Fruit fly (Drosophila melanogaster) whole organism, embryonic: ENCODE data around the gene Tango2.

Experiments
- Bgb ChIP-seq: fragments of 200-800 bp; sonication (Bioruptor generic); IDR thresholded peaks from 2 replicates; pipeline ENCODE4 v1.3.6; 2022; ENCODE audit warnings: missing biosample characterization, missing genetic modification characterization; ENCODE audit not compliant: partially characterized antibody
- CG10147 ChIP-seq: fragments of 200-800 bp; sonication (Bioruptor generic); optimal IDR thresholded peaks from 2 replicates; lab custom pipeline; 2019; ENCODE audit warnings: missing biosample characterization, mild to moderate bottlenecking, missing genetic modification characterization, moderate library complexity
- CG1024 ChIP-seq: fragments of 200-800 bp; sonication (Bioruptor generic); IDR thresholded peaks from 2 replicates; pipeline ENCODE4 v1.3.6; 2022; ENCODE audit warnings: missing biosample characterization, missing genetic modification characterization
- CG10274 ChIP-seq: fragments of 200-800 bp; sonication (Bioruptor generic); optimal IDR thresholded peaks from 3 replicates; lab custom pipeline; 2017; ENCODE audit warnings: missing biosample characterization, mild to moderate bottlenecking, missing genetic modification characterization
- CG10565 ChIP-seq: fragments of 200-800 bp; sonication (Bioruptor generic); optimal IDR thresholded peaks from 3 replicates; lab custom pipeline; 2016; ENCODE audit warnings: missing biosample characterization, mild to moderate bottlenecking, missing genetic modification characterization
- CG11247 ChIP-seq: fragments of 200-800 bp; sonication (Bioruptor generic); IDR thresholded peaks from 2 replicates; pipeline ENCODE4 v1.3.6; 2022; ENCODE audit warnings: missing biosample characterization, missing genetic modification characterization
- CG12071 ChIP-seq: fragments of 200-800 bp; sonication (Bioruptor generic); optimal IDR thresholded peaks from 3 replicates; lab custom pipeline; 2018; ENCODE audit warnings: missing biosample characterization, mild to moderate bottlenecking, missing genetic modification characterization
- CG12155 ChIP-seq: fragments of 200-800 bp; sonication (Bioruptor generic); optimal IDR thresholded peaks from 3 replicates; lab custom pipeline; 2016; ENCODE audit warnings: missing biosample characterization, missing genetic modification characterization
- CG12219 ChIP-seq: fragments of 200-800 bp; sonication (Bioruptor generic); optimal IDR thresholded peaks from 3 replicates; lab custom pipeline; 2018; ENCODE audit warnings: missing biosample characterization, mild to moderate bottlenecking, missing genetic modification characterization
- CG13296 ChIP-seq: fragments of 200-800 bp; sonication (Bioruptor generic); optimal IDR thresholded peaks from 3 replicates; lab custom pipeline; 2018; ENCODE audit warnings: missing biosample characterization, mild to moderate bottlenecking, missing genetic modification characterization
- CG14667 ChIP-seq: fragments of 200-800 bp; sonication (Bioruptor generic); IDR thresholded peaks from 2 replicates; pipeline ENCODE4 v1.3.6; 2022; ENCODE audit warnings: missing biosample characterization, missing genetic modification characterization
- CG14710 ChIP-seq: fragments of 200-800 bp; sonication (Bioruptor generic); optimal IDR thresholded peaks from 3 replicates; lab custom pipeline; 2019; ENCODE audit warnings: missing biosample characterization, mild to moderate bottlenecking, missing genetic modification characterization, moderate library complexity
- CG18599 ChIP-seq: fragments of 200-800 bp; sonication (Bioruptor generic); optimal IDR thresholded peaks from 3 replicates; lab custom pipeline; 2017; ENCODE audit warnings: missing biosample characterization, missing genetic modification characterization, mild to moderate bottlenecking, moderate library complexity, missing genetic modification reagents
- CG30431 ChIP-seq: fragments of 200-800 bp; sonication (Bioruptor generic); optimal IDR thresholded peaks from 2 replicates; lab custom pipeline; 2017; ENCODE audit warnings: missing biosample characterization, missing genetic modification characterization
- CG32532 ChIP-seq: fragments of 200-800 bp; sonication (Bioruptor generic); IDR thresholded peaks from 2 replicates; pipeline ENCODE4 v1.3.6; 2022; ENCODE audit warnings: missing biosample characterization, missing genetic modification characterization
- CG32767 ChIP-seq: fragments of 200-800 bp; sonication (Bioruptor generic); IDR thresholded peaks from 2 replicates; pipeline ENCODE4 v1.3.6; 2022; ENCODE audit warnings: missing biosample characterization, missing genetic modification characterization
- CG33213 ChIP-seq: fragments of 200-800 bp; sonication (Bioruptor generic); optimal IDR thresholded peaks from 3 replicates; lab custom pipeline; 2016; ENCODE audit warnings: missing biosample characterization, missing genetic modification characterization
- CG4282 ChIP-seq: fragments of 200-800 bp; sonication (Bioruptor generic); optimal IDR thresholded peaks from 2 replicates; lab custom pipeline; 2016; ENCODE audit warnings: missing biosample characterization, missing genetic modification characterization
- CG4360 ChIP-seq: fragments of 200-800 bp; sonication (Bioruptor generic); IDR thresholded peaks from 2 replicates; pipeline ENCODE4 v1.3.6; 2022; ENCODE audit warnings: missing biosample characterization, missing genetic modification characterization
- CG5180 ChIP-seq: fragments of 200-800 bp; sonication (Bioruptor generic); optimal IDR thresholded peaks from 3 replicates; lab custom pipeline; 2017; ENCODE audit warnings: missing biosample characterization, missing genetic modification characterization, mild to moderate bottlenecking, moderate library complexity, missing genetic modification reagents
- CG6175 ChIP-seq: fragments of 200-800 bp; sonication (Bioruptor generic); IDR thresholded peaks from 3 replicates; pipeline ENCODE4 v1.3.6; 2022; ENCODE audit warnings: missing biosample characterization, missing genetic modification characterization
- CG7556 ChIP-seq: fragments of 200-800 bp; sonication (Bioruptor generic); optimal IDR thresholded peaks from 2 replicates; lab custom pipeline; 2017; ENCODE audit warnings: missing biosample characterization, mild to moderate bottlenecking, missing genetic modification characterization
- Chrac-16 ChIP-seq: fragments of 200-800 bp; sonication (Bioruptor generic); optimal IDR thresholded peaks from 3 replicates; lab custom pipeline; 2016; ENCODE audit warnings: missing biosample characterization, missing genetic modification characterization
- CkIIα-i1 ChIP-seq: fragments of 200-800 bp; sonication (Bioruptor generic); IDR thresholded peaks from 2 replicates; pipeline ENCODE4 v1.3.6; 2022; ENCODE audit warnings: missing biosample characterization, missing genetic modification characterization
- Dfd ChIP-seq, 2 experiments: fragments of >200 bp; optimal IDR thresholded peaks; 2 replicates each; lab custom pipeline; 2017; ENCODE audit warnings: missing biosample characterization in 2 of 2, missing genetic modification characterization in 2 of 2
- Elba2 ChIP-seq: fragments of 200-800 bp; sonication (Bioruptor generic); optimal IDR thresholded peaks from 3 replicates; lab custom pipeline; 2016; ENCODE audit warnings: missing biosample characterization, missing genetic modification characterization
- Fer2 ChIP-seq: fragments of 200-800 bp; sonication (Bioruptor generic); optimal IDR thresholded peaks from 2 replicates; lab custom pipeline; 2018; ENCODE audit warnings: missing biosample characterization, mild to moderate bottlenecking, missing genetic modification characterization, moderate library complexity
- HHEX ChIP-seq: fragments of 200-800 bp; sonication (Bioruptor generic); optimal IDR thresholded peaks from 3 replicates; lab custom pipeline; 2017; ENCODE audit warnings: missing biosample characterization, mild to moderate bottlenecking, missing genetic modification characterization, missing genetic modification reagents
- Lhr ChIP-seq: fragments of 200-800 bp; sonication (Bioruptor generic); optimal IDR thresholded peaks from 3 replicates; lab custom pipeline; 2017; ENCODE audit warnings: mild to moderate bottlenecking, missing biosample characterization, missing genetic modification reagents, missing genetic modification characterization
- ab ChIP-seq: fragments of 200-800 bp; sonication (Bioruptor generic); optimal IDR thresholded peaks from 2 replicates; lab custom pipeline; 2016; ENCODE audit warnings: missing biosample characterization, missing genetic modification characterization
- btn ChIP-seq: fragments of 200-800 bp; sonication (Bioruptor generic); optimal IDR thresholded peaks from 2 replicates; lab custom pipeline; 2016; ENCODE audit warnings: missing biosample characterization, missing genetic modification characterization
- cas ChIP-seq: fragments of 200-800 bp; sonication (Bioruptor generic); IDR thresholded peaks from 2 replicates; pipeline ENCODE4 v1.3.6; 2022; ENCODE audit warnings: missing biosample characterization, missing genetic modification characterization
- ftz-f1 ChIP-seq: fragments of 200-800 bp; sonication (Bioruptor generic); optimal IDR thresholded peaks from 2 replicates; lab custom pipeline; 2016; ENCODE audit warnings: missing biosample characterization, missing genetic modification characterization
- gce ChIP-seq: fragments of 200-800 bp; sonication (Bioruptor generic); IDR thresholded peaks from 3 replicates; pipeline ENCODE4 v1.3.6; 2022; ENCODE audit warnings: missing biosample characterization, missing genetic modification characterization
- gcm ChIP-seq: fragments of 200-800 bp; sonication (Bioruptor generic); optimal IDR thresholded peaks from 2 replicates; lab custom pipeline; 2019; ENCODE audit warnings: missing biosample characterization, mild to moderate bottlenecking, missing genetic modification characterization, moderate library complexity
- grn ChIP-seq: fragments of 200-800 bp; sonication (Bioruptor generic); optimal IDR thresholded peaks from 3 replicates; lab custom pipeline; 2017; ENCODE audit warnings: missing biosample characterization, missing genetic modification characterization
- gro ChIP-seq: fragments of 200-800 bp; sonication (Bioruptor generic); optimal IDR thresholded peaks from 2 replicates; lab custom pipeline; 2016; ENCODE audit warnings: missing biosample characterization, missing genetic modification characterization
- hb ChIP-seq: fragments of 200-800 bp; sonication (Bioruptor generic); IDR thresholded peaks from 3 replicates; pipeline ENCODE4 v1.3.6; 2022; ENCODE audit warnings: missing biosample characterization, missing genetic modification characterization; ENCODE audit not compliant: partially characterized antibody
- kah ChIP-seq: fragments of 200-800 bp; sonication (Bioruptor generic); optimal IDR thresholded peaks from 2 replicates; lab custom pipeline; 2018; ENCODE audit warnings: missing biosample characterization, mild to moderate bottlenecking, missing genetic modification characterization
- lbe ChIP-seq: fragments of 200-800 bp; sonication (Bioruptor generic); optimal IDR thresholded peaks from 2 replicates; lab custom pipeline; 2016; ENCODE audit warnings: missing biosample characterization, mild to moderate bottlenecking, missing genetic modification characterization
- lov ChIP-seq, 2 experiments: fragments of 200-800 bp in 1 of 2; fragments of >200 bp in 1 of 2; sonication (Bioruptor generic) in 1 of 2; IDR thresholded peaks in 1 of 2; optimal IDR thresholded peaks in 1 of 2; 2 replicates in 1 of 2; 3 replicates in 1 of 2; pipeline versions ENCODE4 v1.3.6 to Lab custom; 2017 to 2022; ENCODE audit warnings: missing biosample characterization in 1 of 2, missing genetic modification characterization in 1 of 2
- mam ChIP-seq: fragments of 200-800 bp; sonication (Bioruptor generic); optimal IDR thresholded peaks from 3 replicates; lab custom pipeline; 2016; ENCODE audit warnings: missing biosample characterization, missing genetic modification characterization
- onecut ChIP-seq: fragments of 200-800 bp; sonication (Bioruptor generic); IDR thresholded peaks from 2 replicates; pipeline ENCODE4 v1.3.6; 2022; ENCODE audit warnings: missing biosample characterization, missing genetic modification characterization
- rib ChIP-seq: fragments of 200-800 bp; sonication (Bioruptor generic); IDR thresholded peaks from 2 replicates; pipeline ENCODE4 v1.3.6; 2022; ENCODE audit warnings: missing biosample characterization, missing genetic modification characterization
- sr ChIP-seq: fragments of 200-800 bp; sonication (Bioruptor generic); IDR thresholded peaks from 3 replicates; pipeline ENCODE4 v1.3.6; 2022; ENCODE audit warnings: missing biosample characterization, missing genetic modification characterization
- stc ChIP-seq: fragments of 200-800 bp; sonication (Bioruptor generic); IDR thresholded peaks from 2 replicates; pipeline ENCODE4 v1.3.6; 2022; ENCODE audit warnings: missing biosample characterization, missing genetic modification characterization
- tio ChIP-seq: fragments of 200-800 bp; sonication (Bioruptor generic); optimal IDR thresholded peaks from 2 replicates; lab custom pipeline; 2017; ENCODE audit warnings: missing biosample characterization, missing genetic modification characterization, inconsistent platforms
- toy ChIP-seq: fragments of 200-800 bp; sonication (Bioruptor generic); IDR thresholded peaks from 2 replicates; pipeline ENCODE4 v1.3.6; 2022; ENCODE audit warnings: missing biosample characterization, missing genetic modification characterization
- usp ChIP-seq: fragments of >200 bp; optimal IDR thresholded peaks from 2 replicates; lab custom pipeline; 2017; ENCODE audit warnings: missing biosample characterization, missing genetic modification characterization
- wdn ChIP-seq: fragments of 200-800 bp; sonication (Bioruptor generic); IDR thresholded peaks from 2 replicates; pipeline ENCODE4 v1.3.6; 2022; ENCODE audit warnings: missing biosample characterization, missing genetic modification characterization
- zen2 ChIP-seq: fragments of 200-800 bp; sonication (Bioruptor generic); IDR thresholded peaks from 3 replicates; pipeline ENCODE4 v1.3.6; 2022; ENCODE audit warnings: missing biosample characterization, missing genetic modification characterization; ENCODE audit not compliant: partially characterized antibody

The Tango2 gene

DNA sequence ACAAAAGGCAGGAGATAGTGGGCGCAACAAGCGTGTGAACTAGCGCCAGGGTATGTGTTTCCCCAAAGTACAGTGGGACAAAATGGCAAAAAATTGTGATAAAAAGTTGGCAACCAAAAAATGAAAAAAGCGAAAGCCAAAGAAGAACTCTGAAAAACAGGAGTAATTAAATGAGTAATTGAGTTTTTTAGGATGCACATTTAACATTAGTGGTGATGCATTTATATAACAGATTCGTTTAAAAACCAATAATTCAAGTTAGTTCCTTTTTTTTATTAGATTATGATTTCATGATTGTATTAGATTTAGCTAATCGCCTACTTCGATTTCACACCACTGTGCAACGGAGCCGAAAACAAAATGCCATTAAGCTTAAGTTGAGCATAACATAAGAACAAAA is 44.4 kb upstream of the Tango2 start (continued):
- TF ChIP-seq onecut (GFP tag; lab: Robert Waterston, UW), result peak; percentile 20; the same call in 1 of the 2 replicates
- peak; percentile 43 for TF ChIP-seq CG10147 (GFP tag; lab: Kevin White, UChicago)
- no peak for TF ChIP-seq lbe (GFP tag; lab: Kevin White, UChicago)
- no peak for TF ChIP-seq wdn (GFP tag; lab: Robert Waterston, UW)
- TF ChIP-seq toy, result no peak
- TF ChIP-seq Bgb, result no peak
- TF ChIP-seq grn (GFP tag; lab: Kevin White, UChicago), result no peak
- peak; percentile 53 for TF ChIP-seq CG18599 (GFP tag; lab: Kevin White, UChicago)
- no peak for TF ChIP-seq CG4282 (GFP tag; lab: Kevin White, UChicago)
- TF ChIP-seq stc, result 0 out of 2 replicates have a peak, but pooled peaks have one; percentile 31
- no peak for TF ChIP-seq usp (GFP tag; lab: Kevin White, UChicago)
- no peak for TF ChIP-seq CG33213
- TF ChIP-seq CG12071 (GFP tag; lab: Kevin White, UChicago), result no peak
- TF ChIP-seq CG14710 (tag; lab: Kevin White, UChicago), result peak; percentile 58
- no peak for TF ChIP-seq kah (GFP tag; lab: Kevin White, UChicago)
- no peak for TF ChIP-seq gce (GFP tag; lab: Robert Waterston, UW)
- TF ChIP-seq CG6175, result no peak
- TF ChIP-seq CG32532 (GFP tag; lab: Robert Waterston, UW), result peak; percentile 26; the same call in 1 of the 2 replicates
- no peak for TF ChIP-seq hb (GFP tag; lab: Robert Waterston, UW)
- peak; percentile 60 for TF ChIP-seq tio (GFP tag; lab: Kevin White, UChicago)
- TF ChIP-seq rib (GFP tag; lab: Robert Waterston, UW), result no peak
- TF ChIP-seq cas (GFP tag; lab: Robert Waterston, UW), result no peak
- no peak for TF ChIP-seq gro (GFP tag; lab: Kevin White, UChicago)
- TF ChIP-seq HHEX, result peak; percentile 71
- peak; percentile 4 for TF ChIP-seq CG12155 (GFP tag; lab: Kevin White, UChicago)
- TF ChIP-seq Fer2 (tag; lab: Kevin White, UChicago), result no peak
- peak; percentile 57 for TF ChIP-seq mam
- TF ChIP-seq CG10274 (GFP tag; lab: Kevin White, UChicago), result no peak
- no peak for TF ChIP-seq CG4360 (GFP tag; lab: Robert Waterston, UW)
- no peak for TF ChIP-seq CG11247
- TF ChIP-seq CG1024, result no peak
- TF ChIP-seq CG5180, result no peak
- no peak for TF ChIP-seq sr (GFP tag; lab: Robert Waterston, UW)
- peak; percentile 33 for TF ChIP-seq Chrac-16
- TF ChIP-seq CG14667 (GFP tag; lab: Robert Waterston, UW), result peak; percentile 36; the same call in 1 of the 2 replicates
- TF ChIP-seq Lhr (GFP tag; lab: Kevin White, UChicago), result no peak
- peak; percentile 73 for TF ChIP-seq CG7556 (GFP tag; lab: Kevin White, UChicago)
- no peak for TF ChIP-seq CkIIα-i1 (GFP tag; lab: Robert Waterston, UW)
- no peak for TF ChIP-seq ab
- TF ChIP-seq Dfd (GFP tag; optimal IDR thresholded peaks at IDR 0.05; lab: Kevin White, UChicago), result peak in 1 of 2 experiments; percentile 17
- TF ChIP-seq btn (GFP tag; lab: Kevin White, UChicago), result no peak
- no peak for TF ChIP-seq CG10565 (GFP tag; lab: Kevin White, UChicago)
- TF ChIP-seq CG12219 (GFP tag; lab: Kevin White, UChicago), result peak; percentile 24
- peak; percentile 25 for TF ChIP-seq CG30431
- peak; percentile 16 for TF ChIP-seq CG13296 (GFP tag; lab: Kevin White, UChicago)
- TF ChIP-seq ftz-f1 (GFP tag; lab: Kevin White, UChicago), result no peak
- 0 out of 2 replicates have a peak, but pooled peaks have one; percentile 29 for TF ChIP-seq CG32767 (GFP tag; lab: Robert Waterston, UW)
- no peak for TF ChIP-seq Elba2 (GFP tag; lab: Kevin White, UChicago)
- no peak for TF ChIP-seq lov (optimal IDR thresholded peaks at IDR 0.05; lab: Kevin White, UChicago)
- no peak for TF ChIP-seq lov (GFP tag; IDR thresholded peaks at IDR 0.05; lab: Robert Waterston, UW)
- no peak for TF ChIP-seq zen2
- TF ChIP-seq gcm (GFP tag; lab: Kevin White, UChicago), result peak; percentile 37
